Fruit fly (Drosophila melanogaster) whole organism, embryonic: ENCODE measurements around the gene CG17717.

Source experiments
- Atf-2 ChIP-seq: fragments of 200-800 bp; sonication (Bioruptor generic); optimal IDR thresholded peaks from 2 replicates; lab custom pipeline; 2016; ENCODE audit warnings: missing biosample characterization, missing genetic modification characterization
- Blimp-1 ChIP-seq: fragments of 200-800 bp; sonication (Bioruptor generic); optimal IDR thresholded peaks from 3 replicates; lab custom pipeline; 2018; ENCODE audit warnings: missing biosample characterization, missing genetic modification characterization, mild to moderate bottlenecking, moderate library complexity, missing genetic modification reagents
- CG10654 ChIP-seq: fragments of 200-800 bp; sonication (Bioruptor generic); optimal IDR thresholded peaks from 2 replicates; lab custom pipeline; 2016; ENCODE audit warnings: missing biosample characterization, missing genetic modification characterization
- CG10979 ChIP-seq: fragments of 200-800 bp; sonication (Bioruptor generic); optimal IDR thresholded peaks from 2 replicates; lab custom pipeline; 2018; ENCODE audit warnings: missing biosample characterization, mild to moderate bottlenecking, missing genetic modification characterization, moderate library complexity
- CG11247 ChIP-seq: fragments of 200-800 bp; sonication (Bioruptor generic); IDR thresholded peaks from 2 replicates; pipeline ENCODE4 v1.3.6; 2022; ENCODE audit warnings: missing biosample characterization, missing genetic modification characterization
- CG11398 ChIP-seq: fragments of 200-800 bp; sonication (Bioruptor generic); optimal IDR thresholded peaks from 2 replicates; lab custom pipeline; 2016; ENCODE audit warnings: missing biosample characterization, missing genetic modification characterization
- CG13775 ChIP-seq: fragments of 200-800 bp; sonication (Bioruptor generic); optimal IDR thresholded peaks from 3 replicates; lab custom pipeline; 2017; ENCODE audit warnings: missing biosample characterization, mild to moderate bottlenecking, missing genetic modification characterization
- CG16815 ChIP-seq: fragments of 200-800 bp; sonication (Bioruptor generic); optimal IDR thresholded peaks from 3 replicates; lab custom pipeline; 2017; ENCODE audit warnings: missing biosample characterization, mild to moderate bottlenecking, missing genetic modification characterization
- CG16863 ChIP-seq: fragments of 200-800 bp; sonication (Bioruptor generic); optimal IDR thresholded peaks from 3 replicates; lab custom pipeline; 2016; ENCODE audit warnings: missing biosample characterization, missing genetic modification characterization
- CG17186 ChIP-seq: fragments of 200-800 bp; sonication (Bioruptor generic); optimal IDR thresholded peaks from 3 replicates; lab custom pipeline; 2017; ENCODE audit warnings: missing biosample characterization, missing genetic modification reagents, missing genetic modification characterization
- CG17802 ChIP-seq: fragments of 200-800 bp; sonication (Bioruptor generic); optimal IDR thresholded peaks from 2 replicates; lab custom pipeline; 2018; ENCODE audit warnings: missing biosample characterization, mild to moderate bottlenecking, missing genetic modification characterization, moderate library complexity
- CG30403 ChIP-seq: fragments of 200-800 bp; sonication (Bioruptor generic); optimal IDR thresholded peaks from 3 replicates; lab custom pipeline; 2016; ENCODE audit warnings: missing biosample characterization, missing genetic modification characterization
- CG4707 ChIP-seq: fragments of 200-800 bp; sonication (Bioruptor generic); optimal IDR thresholded peaks from 2 replicates; lab custom pipeline; 2018; ENCODE audit warnings: missing biosample characterization, mild to moderate bottlenecking, missing genetic modification characterization, moderate library complexity
- CG7372 ChIP-seq: fragments of 200-800 bp; sonication (Bioruptor generic); IDR thresholded peaks from 2 replicates; pipeline ENCODE4 v1.3.6; 2022; ENCODE audit warnings: missing biosample characterization, missing genetic modification characterization
- CG8478 ChIP-seq: fragments of >200 bp; optimal IDR thresholded peaks from 2 replicates; lab custom pipeline; 2018
- Dek ChIP-seq: fragments of 200-800 bp; sonication (Bioruptor generic); optimal IDR thresholded peaks from 3 replicates; lab custom pipeline; 2019; ENCODE audit warnings: missing biosample characterization, mild to moderate bottlenecking, missing genetic modification characterization, moderate library complexity
- Doc3 ChIP-seq: fragments of 200-800 bp; sonication (Bioruptor generic); IDR thresholded peaks from 3 replicates; pipeline ENCODE4 v1.3.6; 2022; ENCODE audit warnings: missing biosample characterization, missing genetic modification characterization; ENCODE audit not compliant: partially characterized antibody
- E2f2 ChIP-seq: fragments of 200-800 bp; sonication (Bioruptor generic); IDR thresholded peaks from 2 replicates; pipeline ENCODE4 v1.3.6; 2022; ENCODE audit warnings: missing biosample characterization, missing genetic modification characterization
- Ets97D ChIP-seq: fragments of 200-800 bp; sonication (Bioruptor generic); optimal IDR thresholded peaks from 3 replicates; lab custom pipeline; 2016; ENCODE audit warnings: missing biosample characterization, missing genetic modification characterization
- HLH4C ChIP-seq: fragments of 200-800 bp; sonication (Bioruptor generic); IDR thresholded peaks from 3 replicates; pipeline ENCODE4 v1.3.6; 2022; ENCODE audit warnings: missing biosample characterization, missing genetic modification characterization; ENCODE audit not compliant: partially characterized antibody
- Lpt ChIP-seq: fragments of >200 bp; optimal IDR thresholded peaks from 2 replicates; lab custom pipeline; 2018; ENCODE audit warnings: missing biosample characterization, missing genetic modification characterization
- Med ChIP-seq: fragments of 200-800 bp; sonication (Bioruptor generic); peaks from one replicate; lab custom pipeline; 2016; ENCODE audit warnings: missing biosample characterization, missing genetic modification characterization, mild to moderate bottlenecking, inconsistent platforms, moderate library complexity
- NfI ChIP-seq: fragments of 200-800 bp; sonication (Bioruptor generic); optimal IDR thresholded peaks from 3 replicates; lab custom pipeline; 2018; ENCODE audit warnings: missing biosample characterization, mild to moderate bottlenecking, missing genetic modification characterization, moderate library complexity
- Ravus ChIP-seq: fragments of 200-800 bp; sonication (Bioruptor generic); IDR thresholded peaks from 2 replicates; pipeline ENCODE4 v1.3.6; 2022; ENCODE audit warnings: missing biosample characterization, missing genetic modification characterization
- Scr ChIP-seq: fragments of 200-800 bp; sonication (Bioruptor generic); IDR thresholded peaks from 2 replicates; pipeline ENCODE4 v1.3.6; 2022; ENCODE audit warnings: missing biosample characterization, missing genetic modification characterization; ENCODE audit not compliant: partially characterized antibody
- Vsx1 ChIP-seq: fragments of 200-800 bp; sonication (Bioruptor generic); optimal IDR thresholded peaks from 2 replicates; lab custom pipeline; 2017; ENCODE audit warnings: missing biosample characterization, mild to moderate bottlenecking, missing genetic modification characterization, missing genetic modification reagents
- bowl ChIP-seq: fragments of 200-800 bp; sonication (Bioruptor generic); IDR thresholded peaks from 2 replicates; pipeline ENCODE4 v1.3.6; 2022; ENCODE audit warnings: missing biosample characterization, missing genetic modification characterization
- chif ChIP-seq, 2 experiments: fragments of 200-800 bp; sonication (Bioruptor generic); optimal IDR thresholded peaks; 3 replicates each; lab custom pipeline; 2016; ENCODE audit warnings: missing biosample characterization in 2 of 2, missing genetic modification characterization in 2 of 2
- crol ChIP-seq: fragments of 200-800 bp; sonication (Bioruptor generic); IDR thresholded peaks from 2 replicates; pipeline ENCODE4 v1.3.6; 2022; ENCODE audit warnings: missing biosample characterization, missing genetic modification characterization
- cwo ChIP-seq: fragments of 200-800 bp; sonication (Bioruptor generic); optimal IDR thresholded peaks from 3 replicates; lab custom pipeline; 2017; ENCODE audit warnings: missing biosample characterization, missing genetic modification characterization, mild to moderate bottlenecking, moderate library complexity, missing genetic modification reagents
- eve ChIP-seq, 2 experiments: fragments of >200 bp; optimal IDR thresholded peaks; 2 replicates each; lab custom pipeline; 2017; ENCODE audit warnings: missing biosample characterization in 2 of 2, missing genetic modification characterization in 2 of 2
- exex ChIP-seq: fragments of 200-800 bp; sonication (Bioruptor generic); optimal IDR thresholded peaks from 4 replicates; lab custom pipeline; 2018; ENCODE audit warnings: missing biosample characterization, mild to moderate bottlenecking, missing genetic modification characterization, moderate library complexity
- fd64A ChIP-seq: fragments of 200-800 bp; sonication (Bioruptor generic); optimal IDR thresholded peaks from 3 replicates; lab custom pipeline; 2018; ENCODE audit warnings: missing biosample characterization, mild to moderate bottlenecking, missing genetic modification characterization
- gt ChIP-seq: fragments of 200-800 bp; sonication (Bioruptor generic); IDR thresholded peaks from 2 replicates; pipeline ENCODE4 v1.3.6; 2022; ENCODE audit warnings: missing biosample characterization, missing genetic modification characterization
- hb ChIP-seq: fragments of 200-800 bp; sonication (Bioruptor generic); IDR thresholded peaks from 3 replicates; pipeline ENCODE4 v1.3.6; 2022; ENCODE audit warnings: missing biosample characterization, missing genetic modification characterization; ENCODE audit not compliant: partially characterized antibody
- knrl ChIP-seq: fragments of 200-800 bp; sonication (Bioruptor generic); IDR thresholded peaks from 3 replicates; pipeline ENCODE4 v1.3.6; 2022; ENCODE audit warnings: missing biosample characterization, missing genetic modification characterization; ENCODE audit not compliant: partially characterized antibody
- mam ChIP-seq: fragments of 200-800 bp; sonication (Bioruptor generic); optimal IDR thresholded peaks from 3 replicates; lab custom pipeline; 2016; ENCODE audit warnings: missing biosample characterization, missing genetic modification characterization
- mld ChIP-seq: fragments of 200-800 bp; sonication (Bioruptor generic); IDR thresholded peaks from 3 replicates; pipeline ENCODE4 v1.3.6; 2022; ENCODE audit warnings: missing biosample characterization, missing genetic modification characterization; ENCODE audit not compliant: partially characterized antibody
- nerfin-1 ChIP-seq: fragments of 200-800 bp; sonication (Bioruptor generic); optimal IDR thresholded peaks from 3 replicates; lab custom pipeline; 2019; ENCODE audit warnings: missing biosample characterization, mild to moderate bottlenecking, missing genetic modification characterization, moderate library complexity
- p53 ChIP-seq: fragments of 200-800 bp; sonication (Bioruptor generic); optimal IDR thresholded peaks from 2 replicates; lab custom pipeline; 2016; ENCODE audit warnings: missing biosample characterization, missing genetic modification characterization
- pan ChIP-seq, 4 experiments: fragments of >200 bp in 3 of 4; fragments of 200-800 bp in 1 of 4; sonication (Bioruptor generic) in 1 of 4; optimal IDR thresholded peaks in 3 of 4; IDR thresholded peaks in 1 of 4; 2 replicates each; pipeline versions ENCODE4 v1.3.6 to Lab custom; 2017 to 2022; ENCODE audit warnings: missing biosample characterization in 2 of 4, missing genetic modification characterization in 2 of 4, mixed read lengths in 1 of 4
- pfk ChIP-seq: fragments of 200-800 bp; sonication (Bioruptor generic); optimal IDR thresholded peaks from 2 replicates; lab custom pipeline; 2018; ENCODE audit warnings: missing biosample characterization, mild to moderate bottlenecking, missing genetic modification characterization, moderate library complexity
- salm ChIP-seq: fragments of 200-800 bp; sonication (Bioruptor generic); optimal IDR thresholded peaks from 2 replicates; lab custom pipeline; 2018; ENCODE audit warnings: missing biosample characterization, mild to moderate bottlenecking, missing genetic modification characterization
- so ChIP-seq: fragments of 200-800 bp; sonication (Bioruptor generic); IDR thresholded peaks from 3 replicates; pipeline ENCODE4 v1.3.6; 2022; ENCODE audit warnings: missing biosample characterization, missing genetic modification characterization
- tap ChIP-seq: fragments of 200-800 bp; optimal IDR thresholded peaks from 3 replicates; lab custom pipeline; 2019; ENCODE audit warnings: missing biosample characterization, mild to moderate bottlenecking, missing genetic modification characterization, moderate library complexity
- tgo ChIP-seq: fragments of 200-800 bp; sonication (Bioruptor generic); IDR thresholded peaks from 3 replicates; pipeline ENCODE4 v1.3.6; 2022; ENCODE audit warnings: missing biosample characterization, missing genetic modification characterization
- ttk ChIP-seq: fragments of 200-800 bp; sonication (Bioruptor generic); IDR thresholded peaks from 2 replicates; pipeline ENCODE4 v2.1.2; 2022; ENCODE audit warnings: missing biosample characterization, missing genetic modification characterization
- vvl ChIP-seq: fragments of 200-800 bp; sonication (Bioruptor generic); IDR thresholded peaks from 2 replicates; pipeline ENCODE4 v1.3.6; 2022; ENCODE audit warnings: missing biosample characterization, missing genetic modification characterization
- zf30C ChIP-seq: fragments of 200-800 bp; sonication (Bioruptor generic); optimal IDR thresholded peaks from 3 replicates; lab custom pipeline; 2018; ENCODE audit warnings: missing biosample characterization, mild to moderate bottlenecking, missing genetic modification characterization

The CG17717 gene

DNA sequence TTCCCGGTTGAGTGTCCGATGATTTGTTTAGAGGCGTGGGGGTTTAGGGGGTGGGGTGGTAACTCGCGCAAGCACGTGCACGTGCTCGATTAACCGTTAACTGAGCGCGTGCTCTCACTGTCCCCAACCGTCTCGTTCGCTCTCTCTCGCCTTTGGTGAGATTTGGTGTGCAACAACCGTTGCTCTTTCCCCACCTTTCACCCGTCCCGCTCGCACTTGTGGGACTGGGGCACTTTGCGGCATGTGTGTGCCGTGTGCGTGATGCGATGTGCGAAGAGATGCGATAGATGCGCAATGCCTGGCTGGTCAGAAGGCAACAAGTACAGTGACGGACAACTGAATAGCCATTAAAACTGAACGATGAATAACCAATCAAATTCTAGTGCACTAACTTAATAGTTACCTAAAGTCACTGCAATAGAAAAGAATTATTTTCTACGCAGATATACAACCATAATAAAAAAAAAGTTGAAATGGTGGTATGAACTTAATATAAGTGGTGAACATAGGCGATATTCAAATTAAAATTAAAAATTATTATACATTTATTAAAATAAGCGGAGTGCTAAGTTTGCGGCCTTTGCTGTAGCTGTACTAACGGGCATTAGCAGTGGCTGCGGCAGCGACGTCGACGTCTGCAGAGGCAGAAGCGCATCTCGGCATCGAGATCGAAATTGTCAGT lies 17.7 kb upstream of the CG17717 start (continued):
- TF ChIP-seq fd64A (GFP tag; lab: Kevin White, UChicago) (peak; percentile 70), CG10654 (GFP tag; lab: Kevin White, UChicago) (peak; percentile 62), CG30403 (GFP tag; lab: Kevin White, UChicago) (peak; percentile 90), Blimp-1 (GFP tag; lab: Kevin White, UChicago) (peak; percentile 89), Med (GFP tag; lab: Kevin White, UChicago) (peak; percentile 81), CG16815 (GFP tag; lab: Kevin White, UChicago) (peak; percentile 82), CG10979 (tag; lab: Kevin White, UChicago) (peak; percentile 96), Doc3 (GFP tag; lab: Robert Waterston, UW) (no peak), ttk (peak; percentile 77), CG17802 (peak; percentile 53), Vsx1 (GFP tag; lab: Kevin White, UChicago) (peak; percentile 74), exex (tag; lab: Kevin White, UChicago) (peak; percentile 28), CG4707 (GFP tag; lab: Kevin White, UChicago) (peak; percentile 73), knrl (GFP tag; lab: Robert Waterston, UW) (no peak), CG8478 (peak; percentile 60), Scr (GFP tag; lab: Robert Waterston, UW) (no peak), eve (GFP tag; optimal IDR thresholded peaks at IDR 0.05; lab: Kevin White, UChicago) (peak in 1 of 2 experiments; percentile 94), CG16863 (peak; percentile 15), NfI (peak; percentile 85), E2f2 (GFP tag; lab: Robert Waterston, UW) (peak; percentile 65), gt (GFP tag; lab: Robert Waterston, UW) (peak; percentile 63), salm (tag; lab: Kevin White, UChicago) (peak; percentile 89), Ets97D (GFP tag; lab: Kevin White, UChicago) (no peak), CG13775 (GFP tag; lab: Kevin White, UChicago) (peak; percentile 86), vvl (GFP tag; lab: Robert Waterston, UW) (peak; percentile 88), Atf-2 (GFP tag; lab: Kevin White, UChicago) (peak; percentile 15), Dek (peak; percentile 79), Lpt (GFP tag; lab: Kevin White, UChicago) (no peak), hb (GFP tag; lab: Robert Waterston, UW) (no peak), mam (GFP tag; lab: Kevin White, UChicago) (no peak), CG17186 (peak; percentile 52), p53 (no peak), cwo (GFP tag; lab: Kevin White, UChicago) (peak; percentile 68), CG11247 (GFP tag; lab: Robert Waterston, UW) (peak; percentile 46; the same call in 1 of the 2 replicates), tap (tag; lab: Kevin White, UChicago) (peak; percentile 85), mld (GFP tag; lab: Robert Waterston, UW) (no peak), pfk (no peak), nerfin-1 (tag; lab: Kevin White, UChicago) (peak; percentile 92), crol (peak; percentile 46), bowl (no peak), so (GFP tag; lab: Robert Waterston, UW) (peak; percentile 84; the same call in 1 of the 3 replicates), zf30C (GFP tag; lab: Kevin White, UChicago) (no peak), tgo (GFP tag; lab: Robert Waterston, UW) (peak; percentile 87), CG11398 (GFP tag; lab: Kevin White, UChicago) (peak; percentile 34), CG7372 (GFP tag; lab: Robert Waterston, UW) (peak; percentile 81), chif (GFP tag; optimal IDR thresholded peaks at IDR 0.05; lab: Kevin White, UChicago) (peak in 1 of 2 experiments; percentile 69), HLH4C (GFP tag; lab: Robert Waterston, UW) (no peak), pan (optimal IDR thresholded peaks at IDR 0.05; lab: Kevin White, UChicago) (no peak), pan (GFP tag; optimal IDR thresholded peaks at IDR 0.05 in 1 of 2, IDR thresholded peaks at IDR 0.05 in 1 of 2) (peak in 1 of 2 experiments; percentile 76), Ravus (GFP tag; lab: Robert Waterston, UW) (no peak; the same call in 1 of the 2 replicates)
